Worm (Caenorhabditis elegans) whole organism, late embryonic: ENCODE results near the gene ZK177.1.

Source experiments
- C08G9.2 ChIP-seq: sonication (generic microtip); optimal IDR thresholded peaks from 2 replicates; lab custom pipeline; 2016; ENCODE audit warnings: mild to moderate bottlenecking, missing genetic modification characterization, moderate library complexity, missing compliant biosample characterization
- C38D4.7 ChIP-seq: fragments of 200-800 bp; sonication (Bioruptor generic); optimal IDR thresholded peaks from 2 replicates; lab custom pipeline; 2018; ENCODE audit warnings: mild to moderate bottlenecking, missing genetic modification characterization, moderate library complexity, missing compliant biosample characterization
- K09A11.1 ChIP-seq: sonication (generic microtip); optimal IDR thresholded peaks from 2 replicates; lab custom pipeline; 2017; ENCODE audit warnings: antibody characterized with exemption, mild to moderate bottlenecking, missing genetic modification characterization, missing compliant biosample characterization; ENCODE audit not compliant: insufficient read depth
- T23F11.4 ChIP-seq: fragments of 200-800 bp; sonication (Bioruptor generic); optimal IDR thresholded peaks from 2 replicates; lab custom pipeline; 2018; ENCODE audit warnings: mild to moderate bottlenecking, missing genetic modification characterization, missing compliant biosample characterization
- ceh-18 ChIP-seq: sonication (generic microtip); optimal IDR thresholded peaks from 2 replicates; lab custom pipeline; 2016; ENCODE audit warnings: missing genetic modification characterization, missing compliant biosample characterization
- ceh-19 ChIP-seq: fragments of 200-800 bp; sonication (Bioruptor generic); optimal IDR thresholded peaks from 2 replicates; lab custom pipeline; 2018; ENCODE audit warnings: mild to moderate bottlenecking, missing genetic modification characterization, missing compliant biosample characterization
- ceh-2 ChIP-seq: sonication (generic microtip); optimal IDR thresholded peaks from 2 replicates; lab custom pipeline; 2016; ENCODE audit warnings: missing genotype, missing genetic modification characterization, missing compliant biosample characterization
- ceh-22 ChIP-seq: sonication (generic microtip); optimal IDR thresholded peaks from 2 replicates; lab custom pipeline; 2017; ENCODE audit warnings: missing biosample characterization, missing genetic modification characterization
- ceh-24 ChIP-seq: sonication (generic microtip); optimal IDR thresholded peaks from 2 replicates; lab custom pipeline; 2016; ENCODE audit warnings: mild to moderate bottlenecking, missing genetic modification characterization, missing compliant biosample characterization
- ceh-30 ChIP-seq: fragments of 150-350 bp; optimal IDR thresholded peaks from 2 replicates; lab custom pipeline; 2014; ENCODE audit warnings: missing biosample characterization, missing genetic modification characterization
- ceh-31 ChIP-seq: sonication (generic microtip); optimal IDR thresholded peaks from 2 replicates; lab custom pipeline; 2016; ENCODE audit warnings: missing genetic modification characterization, missing compliant biosample characterization
- ceh-34 ChIP-seq: sonication (generic microtip); optimal IDR thresholded peaks from 2 replicates; lab custom pipeline; 2016; ENCODE audit warnings: mild to moderate bottlenecking, missing genetic modification characterization, missing compliant biosample characterization
- ceh-45 ChIP-seq: fragments of 200-800 bp; sonication (Bioruptor generic); IDR thresholded peaks from 2 replicates; pipeline ENCODE4 v1.3.6; 2022; ENCODE audit warnings: missing genetic modification reagents, missing genetic modification characterization, missing compliant biosample characterization
- ceh-48 ChIP-seq: sonication (generic microtip); optimal IDR thresholded peaks from 2 replicates; lab custom pipeline; 2016; ENCODE audit warnings: missing genetic modification characterization, inconsistent platforms, missing compliant biosample characterization
- ceh-6 ChIP-seq: fragments of 200-800 bp; sonication (Bioruptor generic); optimal IDR thresholded peaks from 2 replicates; lab custom pipeline; 2018; ENCODE audit warnings: mild to moderate bottlenecking, missing genetic modification characterization, missing compliant biosample characterization
- ceh-9 ChIP-seq: sonication (generic microtip); optimal IDR thresholded peaks from 2 replicates; lab custom pipeline; 2016; ENCODE audit warnings: mild to moderate bottlenecking, missing genetic modification characterization, inconsistent platforms, missing compliant biosample characterization
- che-1 ChIP-seq: sonication (generic microtip); optimal IDR thresholded peaks from 2 replicates; lab custom pipeline; 2016; ENCODE audit warnings: mild to moderate bottlenecking, missing genetic modification characterization, missing compliant biosample characterization
- dmd-4 ChIP-seq: sonication (generic microtip); optimal IDR thresholded peaks from 2 replicates; lab custom pipeline; 2016; ENCODE audit warnings: borderline replicate concordance, missing genetic modification characterization, missing compliant biosample characterization
- dve-1 ChIP-seq: sonication (generic microtip); optimal IDR thresholded peaks from 2 replicates; lab custom pipeline; 2017; ENCODE audit warnings: antibody characterized with exemption, mild to moderate bottlenecking, missing genetic modification characterization, missing compliant biosample characterization
- elt-2 ChIP-seq: sonication (generic microtip); optimal IDR thresholded peaks from 2 replicates; lab custom pipeline; 2016; ENCODE audit warnings: missing genetic modification reagents, missing genetic modification characterization, missing compliant biosample characterization
- elt-4 ChIP-seq: sonication (generic microtip); optimal IDR thresholded peaks from 2 replicates; lab custom pipeline; 2016; ENCODE audit warnings: missing genetic modification characterization, missing compliant biosample characterization
- eyg-1 ChIP-seq: sonication (generic microtip); optimal IDR thresholded peaks from 2 replicates; lab custom pipeline; 2016; ENCODE audit warnings: missing genotype, missing genetic modification characterization, missing compliant biosample characterization
- fkh-10 ChIP-seq: fragments of 150-350 bp; optimal IDR thresholded peaks from 2 replicates; lab custom pipeline; 2014; ENCODE audit warnings: missing biosample characterization, missing genetic modification reagents, missing genetic modification characterization
- fkh-6 ChIP-seq: sonication (generic microtip); optimal IDR thresholded peaks from 2 replicates; lab custom pipeline; 2016; ENCODE audit warnings: missing genetic modification characterization, missing compliant biosample characterization
- hlh-13 ChIP-seq: fragments of 200-800 bp; sonication (Bioruptor generic); optimal IDR thresholded peaks from 2 replicates; lab custom pipeline; 2018; ENCODE audit warnings: mild to moderate bottlenecking, missing genetic modification characterization, missing compliant biosample characterization
- hlh-15 ChIP-seq: sonication (generic microtip); optimal IDR thresholded peaks from 2 replicates; lab custom pipeline; 2016; ENCODE audit warnings: missing genetic modification characterization, missing compliant biosample characterization
- hlh-30 ChIP-seq: sonication (generic microtip); optimal IDR thresholded peaks from 2 replicates; lab custom pipeline; 2017; ENCODE audit warnings: antibody characterized with exemption, missing genetic modification characterization, missing compliant biosample characterization; ENCODE audit not compliant: insufficient read depth
- hlh-6 ChIP-seq: sonication (generic microtip); optimal IDR thresholded peaks from 2 replicates; lab custom pipeline; 2016; ENCODE audit warnings: missing genotype, missing genetic modification characterization, missing compliant biosample characterization
- hlh-8 ChIP-seq: sonication (generic microtip); optimal IDR thresholded peaks from 2 replicates; lab custom pipeline; 2016; ENCODE audit warnings: missing genotype, missing genetic modification characterization, missing compliant biosample characterization
- lim-6 ChIP-seq: sonication (generic microtip); optimal IDR thresholded peaks from 2 replicates; lab custom pipeline; 2016; ENCODE audit warnings: missing genetic modification characterization, missing compliant biosample characterization
- lin-11 ChIP-seq: fragments of 200-800 bp; sonication (Bioruptor generic); optimal IDR thresholded peaks from 2 replicates; lab custom pipeline; 2018; ENCODE audit warnings: mild to moderate bottlenecking, missing genetic modification characterization, missing compliant biosample characterization
- madf-2 ChIP-seq: sonication (generic microtip); optimal IDR thresholded peaks from 2 replicates; lab custom pipeline; 2017; ENCODE audit warnings: missing genetic modification characterization, missing compliant biosample characterization
- mec-3 ChIP-seq: sonication (generic microtip); optimal IDR thresholded peaks from 2 replicates; lab custom pipeline; 2016; ENCODE audit warnings: borderline replicate concordance, missing genetic modification characterization, missing compliant biosample characterization
- nfya-1 ChIP-seq: sonication (generic microtip); optimal IDR thresholded peaks from 2 replicates; lab custom pipeline; 2017; ENCODE audit warnings: missing genetic modification characterization, mild to moderate bottlenecking, missing compliant biosample characterization, antibody characterized with exemption, moderate library complexity
- nhr-11 ChIP-seq: fragments of 150-350 bp; optimal IDR thresholded peaks from 2 replicates; lab custom pipeline; 2014; ENCODE audit warnings: missing biosample characterization, missing genetic modification characterization
- pag-3 ChIP-seq: sonication (generic microtip); optimal IDR thresholded peaks from 2 replicates; lab custom pipeline; 2016; ENCODE audit warnings: missing compliant biosample characterization, missing genetic modification characterization, borderline replicate concordance
- pax-1 ChIP-seq: fragments of 150-350 bp; optimal IDR thresholded peaks from 2 replicates; lab custom pipeline; 2014; ENCODE audit warnings: missing biosample characterization, missing genetic modification characterization
- pha-2 ChIP-seq: sonication (generic microtip); optimal IDR thresholded peaks from 2 replicates; lab custom pipeline; 2017; ENCODE audit warnings: mild to moderate bottlenecking, missing genetic modification characterization, missing compliant biosample characterization
- pqm-1 ChIP-seq: sonication (generic microtip); optimal IDR thresholded peaks from 2 replicates; lab custom pipeline; 2016; ENCODE audit warnings: missing genetic modification characterization, missing compliant biosample characterization
- pros-1 ChIP-seq: fragments of 150-350 bp; optimal IDR thresholded peaks from 2 replicates; lab custom pipeline; 2014; ENCODE audit warnings: missing biosample characterization, missing genetic modification reagents, missing genetic modification characterization
- ref-2 ChIP-seq: sonication (generic microtip); optimal IDR thresholded peaks from 2 replicates; lab custom pipeline; 2016; ENCODE audit warnings: missing genetic modification characterization, missing compliant biosample characterization
- sdc-2 ChIP-seq: sonication (generic microtip); optimal IDR thresholded peaks from 2 replicates; lab custom pipeline; 2016; ENCODE audit warnings: missing genotype, missing genetic modification characterization, missing compliant biosample characterization
- sox-2 ChIP-seq: fragments of 200-800 bp; sonication (Bioruptor generic); IDR thresholded peaks from 2 replicates; pipeline ENCODE4 v1.3.6; 2022; ENCODE audit warnings: missing genetic modification reagents, missing genetic modification characterization, missing compliant biosample characterization
- sox-4 ChIP-seq: sonication (generic microtip); optimal IDR thresholded peaks from 2 replicates; lab custom pipeline; 2017; ENCODE audit warnings: mild to moderate bottlenecking, missing genetic modification characterization, inconsistent platforms, missing compliant biosample characterization
- tbx-2 ChIP-seq: sonication (generic microtip); optimal IDR thresholded peaks from 2 replicates; lab custom pipeline; 2016; ENCODE audit warnings: missing genetic modification characterization, missing compliant biosample characterization
- tbx-7 ChIP-seq: sonication (generic microtip); optimal IDR thresholded peaks from 2 replicates; lab custom pipeline; 2016; ENCODE audit warnings: missing genotype, missing genetic modification characterization, missing compliant biosample characterization
- unc-3 ChIP-seq, 2 experiments: fragments of 200-800 bp in 1 of 2; sonication (Bioruptor generic) in 1 of 2; sonication (generic microtip) in 1 of 2; conservative IDR thresholded peaks in 1 of 2; optimal IDR thresholded peaks in 1 of 2; 2 replicates each; pipeline versions ENCODE4 v1.3.6 to Lab custom; 2016 to 2022; ENCODE audit warnings: missing compliant biosample characterization in 2 of 2, missing genetic modification characterization in 2 of 2, missing genetic modification reagents in 1 of 2
- unc-42 ChIP-seq: sonication (generic microtip); optimal IDR thresholded peaks from 2 replicates; lab custom pipeline; 2016; ENCODE audit warnings: missing genotype, missing genetic modification characterization, missing compliant biosample characterization
- unc-55 ChIP-seq: sonication (generic microtip); optimal IDR thresholded peaks from 2 replicates; lab custom pipeline; 2017; ENCODE audit warnings: missing biosample characterization, missing genetic modification reagents, missing genetic modification characterization
- unc-86 ChIP-seq: sonication (generic microtip); optimal IDR thresholded peaks from 2 replicates; lab custom pipeline; 2016; ENCODE audit warnings: missing genetic modification characterization, missing compliant biosample characterization
- zip-5 ChIP-seq: sonication (generic microtip); optimal IDR thresholded peaks from 2 replicates; lab custom pipeline; 2016; ENCODE audit warnings: missing genetic modification characterization, missing compliant biosample characterization

ZK177.1 gene

DNA sequence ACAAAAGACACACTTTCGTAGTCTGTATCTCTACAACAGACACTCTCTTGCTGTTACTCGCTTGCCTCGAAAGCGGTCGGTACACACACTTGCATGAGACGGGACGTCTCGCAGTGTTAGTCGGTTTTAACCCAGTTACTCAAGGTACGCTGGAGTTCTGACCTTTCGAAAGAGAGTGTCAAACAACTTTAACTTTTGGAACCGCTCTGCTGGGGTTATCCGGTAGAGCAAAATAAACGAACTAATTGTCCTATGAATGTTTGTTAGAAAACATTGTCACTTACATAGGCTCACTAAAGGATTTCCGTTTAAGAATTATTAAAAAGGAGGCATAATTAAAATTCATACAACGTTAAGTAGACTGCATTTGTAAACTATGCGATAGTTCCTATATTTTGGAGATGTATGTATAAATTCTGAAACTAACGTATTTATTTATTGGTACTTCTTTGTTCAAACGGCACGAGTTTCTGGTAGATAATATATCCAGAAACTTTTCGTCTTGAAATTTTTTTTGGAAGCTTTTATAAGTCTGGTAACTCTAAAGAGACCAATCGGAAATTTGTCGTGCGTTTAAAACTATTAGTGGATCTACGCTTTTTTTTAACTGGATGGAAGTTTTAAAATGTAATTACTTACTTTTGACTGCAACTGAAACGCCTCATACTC, 15.7 kb downstream of the ZK177.1 start:
- TF ChIP-seq dmd-4 (tag; lab: Kevin White, UChicago), result no peak
- TF ChIP-seq ceh-6 (GFP tag; lab: Kevin White, UChicago), result peak; percentile 65
- TF ChIP-seq che-1 (tag; lab: Kevin White, UChicago), result peak; percentile 59
- TF ChIP-seq ceh-34 (tag; lab: Kevin White, UChicago), result peak; percentile 91
- TF ChIP-seq hlh-13 (GFP tag; lab: Kevin White, UChicago), result peak; percentile 64
- TF ChIP-seq fkh-6, result peak; percentile 82
- TF ChIP-seq unc-3 (GFP tag; conservative IDR thresholded peaks at IDR 0.05; lab: Robert Waterston, UW), result peak; percentile 59
- TF ChIP-seq unc-3 (tag; optimal IDR thresholded peaks at IDR 0.05; lab: Kevin White, UChicago), result peak; percentile 55
- TF ChIP-seq ceh-31 (tag; lab: Kevin White, UChicago), result peak; percentile 91
- peak; percentile 69 for TF ChIP-seq T23F11.4 (GFP tag; lab: Kevin White, UChicago)
- no peak for TF ChIP-seq pag-3 (tag; lab: Kevin White, UChicago)
- TF ChIP-seq sdc-2 (tag; lab: Kevin White, UChicago), result peak; percentile 36
- TF ChIP-seq ceh-18 (tag; lab: Kevin White, UChicago), result peak; percentile 95
- TF ChIP-seq tbx-2 (tag; lab: Kevin White, UChicago), result peak; percentile 95
- TF ChIP-seq hlh-8 (tag; lab: Kevin White, UChicago), result peak; percentile 72
- peak; percentile 77 for TF ChIP-seq pqm-1 (tag; lab: Kevin White, UChicago)
- TF ChIP-seq ceh-2 (tag; lab: Kevin White, UChicago), result peak; percentile 70
- TF ChIP-seq pros-1 (tag; lab: Kevin White, UChicago), result peak; percentile 97
- TF ChIP-seq dve-1 (tag; lab: Kevin White, UChicago), result peak; percentile 93
- TF ChIP-seq hlh-6 (tag; lab: Kevin White, UChicago), result peak; percentile 48
- peak; percentile 89 for TF ChIP-seq nfya-1 (tag; lab: Kevin White, UChicago)
- TF ChIP-seq nhr-11 (tag; lab: Kevin White, UChicago), result peak; percentile 75
- TF ChIP-seq ceh-45 (GFP tag; lab: Robert Waterston, UW), result no peak
- peak; percentile 80 for TF ChIP-seq pha-2 (tag; lab: Kevin White, UChicago)
- peak; percentile 77 for TF ChIP-seq K09A11.1 (tag; lab: Kevin White, UChicago)
- peak; percentile 39 for TF ChIP-seq hlh-15 (tag; lab: Kevin White, UChicago)
- TF ChIP-seq unc-86, result peak; percentile 71
- peak; percentile 84 for TF ChIP-seq fkh-10
- peak; percentile 68 for TF ChIP-seq madf-2 (tag; lab: Kevin White, UChicago)
- peak; percentile 97 for TF ChIP-seq elt-2 (tag; lab: Kevin White, UChicago)
- TF ChIP-seq elt-4, result no peak
- no peak for TF ChIP-seq mec-3
- TF ChIP-seq pax-1 (tag; lab: Kevin White, UChicago), result peak; percentile 59
- peak; percentile 29 for TF ChIP-seq ceh-30
- peak; percentile 82 for TF ChIP-seq ref-2
- TF ChIP-seq hlh-30, result peak; percentile 3
- TF ChIP-seq C08G9.2 (tag; lab: Kevin White, UChicago), result peak; percentile 49
- TF ChIP-seq ceh-24, result peak; percentile 23
- peak; percentile 70 for TF ChIP-seq C38D4.7 (GFP tag; lab: Kevin White, UChicago)
- TF ChIP-seq tbx-7, result peak; percentile 29
- peak; percentile 68 for TF ChIP-seq sox-4
- peak; percentile 76 for TF ChIP-seq lim-6 (tag; lab: Kevin White, UChicago)
- TF ChIP-seq zip-5 (tag; lab: Kevin White, UChicago), result peak; percentile 31
- TF ChIP-seq ceh-22 (tag; lab: Kevin White, UChicago), result peak; percentile 18
- TF ChIP-seq lin-11 (tag; lab: Kevin White, UChicago), result peak; percentile 68
- peak; percentile 57 for TF ChIP-seq sox-2 (GFP tag; lab: Robert Waterston, UW)
- peak; percentile 48 for TF ChIP-seq unc-55 (GFP tag; lab: Kevin White, UChicago)
- no peak for TF ChIP-seq ceh-9 (tag; lab: Kevin White, UChicago)
- TF ChIP-seq unc-42 (tag; lab: Kevin White, UChicago), result peak; percentile 98
- TF ChIP-seq ceh-19 (GFP tag; lab: Kevin White, UChicago), result peak; percentile 89
- TF ChIP-seq eyg-1, result peak; percentile 51
- peak; percentile 18 for TF ChIP-seq ceh-48 (tag; lab: Kevin White, UChicago)
